Worm (Caenorhabditis elegans) whole organism, L2 larva: ENCODE results near the gene F31E8.5.

ENCODE experiments used
- C34F6.9 ChIP-seq: fragments of 150-350 bp; optimal IDR thresholded peaks from 2 replicates; lab custom pipeline; 2014; ENCODE audit warnings: missing biosample characterization, missing genetic modification characterization
- F13H6.1 ChIP-seq: sonication (generic microtip); optimal IDR thresholded peaks from 2 replicates; lab custom pipeline; 2016; ENCODE audit warnings: missing genetic modification characterization, missing compliant biosample characterization
- Y55F3AM.14 ChIP-seq: fragments of 200-800 bp; sonication (Bioruptor generic); optimal IDR thresholded peaks from 2 replicates; lab custom pipeline; 2018; ENCODE audit warnings: mild to moderate bottlenecking, missing genetic modification characterization, missing compliant biosample characterization
- ZK546.5 ChIP-seq: sonication (generic microtip); optimal IDR thresholded peaks from 2 replicates; lab custom pipeline; 2017; ENCODE audit warnings: missing biosample characterization, missing genetic modification characterization
- aly-2 ChIP-seq: fragments of 150-350 bp; optimal IDR thresholded peaks from 2 replicates; lab custom pipeline; 2014; ENCODE audit warnings: missing biosample characterization, missing genetic modification characterization
- ama-1 ChIP-seq: fragments of 150-350 bp; optimal IDR thresholded peaks from 2 replicates; lab custom pipeline; 2018; ENCODE audit warnings: inconsistent platforms
- blmp-1 ChIP-seq: sonication (generic microtip); optimal IDR thresholded peaks from 2 replicates; lab custom pipeline; 2017; ENCODE audit warnings: missing genetic modification characterization, mild to moderate bottlenecking, missing compliant biosample characterization, antibody characterized with exemption, moderate library complexity; ENCODE audit not compliant: insufficient read depth
- ceh-16 ChIP-seq: fragments of 150-350 bp; optimal IDR thresholded peaks from 2 replicates; lab custom pipeline; 2014; ENCODE audit warnings: missing biosample characterization, missing genetic modification characterization
- ceh-82 ChIP-seq: fragments of 150-350 bp; optimal IDR thresholded peaks from 2 replicates; lab custom pipeline; 2014; ENCODE audit warnings: missing biosample characterization, missing genetic modification characterization
- crh-2 ChIP-seq: sonication (generic microtip); optimal IDR thresholded peaks from 2 replicates; lab custom pipeline; 2017; ENCODE audit warnings: missing biosample characterization, missing genetic modification characterization
- dmd-4 ChIP-seq: sonication (generic microtip); optimal IDR thresholded peaks from 2 replicates; lab custom pipeline; 2017; ENCODE audit warnings: missing biosample characterization, missing genetic modification characterization
- egl-27 ChIP-seq: sonication (generic microtip); optimal IDR thresholded peaks from 3 replicates; lab custom pipeline; 2017; ENCODE audit warnings: missing biosample characterization, missing genetic modification reagents, missing genetic modification characterization
- elt-1 ChIP-seq: fragments of 150-350 bp; optimal IDR thresholded peaks from 2 replicates; lab custom pipeline; 2014; ENCODE audit warnings: missing biosample characterization, missing genetic modification characterization
- elt-3 ChIP-seq: sonication (generic microtip); optimal IDR thresholded peaks from 2 replicates; lab custom pipeline; 2017; ENCODE audit warnings: missing biosample characterization, missing genetic modification characterization
- fos-1 ChIP-seq: fragments of 150-350 bp; optimal IDR thresholded peaks from 2 replicates; lab custom pipeline; 2014; ENCODE audit warnings: missing biosample characterization, missing genetic modification characterization
- gmeb-1 ChIP-seq: fragments of 150-350 bp; optimal IDR thresholded peaks from 2 replicates; lab custom pipeline; 2014; ENCODE audit warnings: missing biosample characterization, missing genetic modification characterization
- lin-11 ChIP-seq: fragments of 150-350 bp; sonication (generic microtip); optimal IDR thresholded peaks from 2 replicates; lab custom pipeline; 2014; ENCODE audit warnings: missing biosample characterization, missing genetic modification characterization, inconsistent platforms, mixed read lengths
- lin-13 ChIP-seq: fragments of 150-350 bp; optimal IDR thresholded peaks from 2 replicates; lab custom pipeline; 2014; ENCODE audit warnings: missing biosample characterization, missing genetic modification reagents, missing genetic modification characterization
- lin-39 ChIP-seq: fragments of 150-350 bp; optimal IDR thresholded peaks from 2 replicates; lab custom pipeline; 2014; ENCODE audit warnings: missing biosample characterization, missing genetic modification reagents, missing genetic modification characterization
- lsy-2 ChIP-seq, 2 experiments: fragments of 150-350 bp in 1 of 2; sonication (generic microtip) in 1 of 2; optimal IDR thresholded peaks; 2 replicates each; lab custom pipeline; 2014 to 2017; ENCODE audit warnings: missing biosample characterization in 2 of 2, missing genetic modification characterization in 2 of 2
- mab-5 ChIP-seq: fragments of 150-350 bp; optimal IDR thresholded peaks from 2 replicates; lab custom pipeline; 2014; ENCODE audit warnings: missing biosample characterization, missing genetic modification characterization
- mbf-1 ChIP-seq: sonication (generic microtip); optimal IDR thresholded peaks from 2 replicates; lab custom pipeline; 2017; ENCODE audit warnings: missing biosample characterization, missing genetic modification characterization
- mdl-1 ChIP-seq, 2 experiments: fragments of 150-350 bp in 1 of 2; sonication (generic microtip) in 1 of 2; optimal IDR thresholded peaks; 2 replicates each; lab custom pipeline; 2017; ENCODE audit warnings: missing biosample characterization in 2 of 2, missing genetic modification characterization in 2 of 2
- nhr-10 ChIP-seq: sonication (generic microtip); optimal IDR thresholded peaks from 2 replicates; lab custom pipeline; 2017; ENCODE audit warnings: missing biosample characterization, missing genetic modification characterization
- nhr-11 ChIP-seq: fragments of 150-350 bp; optimal IDR thresholded peaks from 2 replicates; lab custom pipeline; 2014; ENCODE audit warnings: missing biosample characterization, missing genetic modification characterization
- nhr-129 ChIP-seq: fragments of 150-350 bp; optimal IDR thresholded peaks from 2 replicates; lab custom pipeline; 2014; ENCODE audit warnings: missing biosample characterization, missing genetic modification characterization
- nhr-21 ChIP-seq: fragments of 150-350 bp; optimal IDR thresholded peaks from 2 replicates; lab custom pipeline; 2014; ENCODE audit warnings: missing biosample characterization, missing genetic modification characterization
- nhr-23 ChIP-seq: fragments of 150-350 bp; optimal IDR thresholded peaks from 2 replicates; lab custom pipeline; 2014; ENCODE audit warnings: missing biosample characterization, missing genetic modification reagents, missing genetic modification characterization
- nhr-237 ChIP-seq: fragments of 150-350 bp; optimal IDR thresholded peaks from 2 replicates; lab custom pipeline; 2014; ENCODE audit warnings: missing biosample characterization, missing genetic modification characterization
- nhr-25 ChIP-seq: fragments of 150-350 bp; sonication (generic microtip); optimal IDR thresholded peaks from 3 replicates; lab custom pipeline; 2014; ENCODE audit warnings: missing biosample characterization, missing genetic modification characterization
- nhr-6 ChIP-seq: fragments of 150-350 bp; optimal IDR thresholded peaks from 2 replicates; lab custom pipeline; 2014; ENCODE audit warnings: missing biosample characterization, missing genetic modification characterization
- nhr-77 ChIP-seq: fragments of 150-350 bp; optimal IDR thresholded peaks from 2 replicates; lab custom pipeline; 2014; ENCODE audit warnings: missing biosample characterization, missing genetic modification characterization
- peb-1 ChIP-seq: fragments of 150-350 bp; optimal IDR thresholded peaks from 2 replicates; lab custom pipeline; 2014; ENCODE audit warnings: missing biosample characterization, missing genetic modification characterization
- sem-4 ChIP-seq: fragments of 150-350 bp; optimal IDR thresholded peaks from 2 replicates; lab custom pipeline; 2014; ENCODE audit warnings: missing biosample characterization, missing genetic modification reagents, missing genetic modification characterization
- sma-3 ChIP-seq: sonication (generic microtip); optimal IDR thresholded peaks from 2 replicates; lab custom pipeline; 2016; ENCODE audit warnings: missing genetic modification reagents, missing genetic modification characterization, missing compliant biosample characterization
- unc-39 ChIP-seq: fragments of 150-350 bp; optimal IDR thresholded peaks from 2 replicates; lab custom pipeline; 2014; ENCODE audit warnings: missing biosample characterization, missing genetic modification characterization
- unc-55 ChIP-seq: fragments of 150-350 bp; sonication (generic microtip); optimal IDR thresholded peaks from 3 replicates; lab custom pipeline; 2014; ENCODE audit warnings: missing biosample characterization, missing genetic modification reagents, missing genetic modification characterization
- unc-62 ChIP-seq: fragments of 150-350 bp; optimal IDR thresholded peaks from 2 replicates; lab custom pipeline; 2014; ENCODE audit warnings: missing biosample characterization, missing genetic modification reagents, missing genetic modification characterization
- zag-1 ChIP-seq: fragments of 150-350 bp; optimal IDR thresholded peaks from 2 replicates; lab custom pipeline; 2014; ENCODE audit warnings: missing biosample characterization, missing genetic modification characterization
- ztf-11 ChIP-seq: sonication (generic microtip); optimal IDR thresholded peaks from 2 replicates; lab custom pipeline; 2017; ENCODE audit warnings: missing biosample characterization, missing genetic modification characterization
- ztf-4 ChIP-seq: fragments of 150-350 bp; optimal IDR thresholded peaks from 2 replicates; lab custom pipeline; 2014; ENCODE audit warnings: missing biosample characterization, missing genetic modification characterization

Gene F31E8.5

ce11 chrII:6810663-6811062 is 3.6 kb upstream of the F31E8.5 start, which contains the start of gene snt-1:
Gene snt-1, plus strand, starts transcription at chrII:6810963.
- no peak for TF ChIP-seq nhr-11
- TF ChIP-seq lin-39 (tag; lab: Kevin White, UChicago) = no peak
- TF ChIP-seq zag-1 (tag; lab: Kevin White, UChicago) = no peak
- TF ChIP-seq dmd-4 = no peak
- no peak for TF ChIP-seq nhr-21
- TF ChIP-seq nhr-129 (tag; lab: Kevin White, UChicago) = no peak
- TF ChIP-seq aly-2 = no peak
- no peak for TF ChIP-seq fos-1
- TF ChIP-seq lin-11 (tag; lab: Kevin White, UChicago) = no peak
- no peak for TF ChIP-seq ceh-16 (tag; lab: Kevin White, UChicago)
- TF ChIP-seq nhr-23 (tag; lab: Kevin White, UChicago) = no peak
- TF ChIP-seq ceh-82 (tag; lab: Kevin White, UChicago) = no peak
- TF ChIP-seq lin-13 (GFP tag; lab: Kevin White, UChicago) = no peak
- TF ChIP-seq elt-1 (tag; lab: Kevin White, UChicago) = no peak
- no peak for TF ChIP-seq unc-39 (tag; lab: Kevin White, UChicago)

ce11 chrII:6808539-6808938 is 1.5 kb upstream of the F31E8.5 start:
- TF ChIP-seq lin-39 (tag; lab: Kevin White, UChicago) (no peak), ceh-82 (tag; lab: Kevin White, UChicago) (no peak), nhr-11 (no peak), nhr-6 (no peak), elt-1 (tag; lab: Kevin White, UChicago) (no peak), nhr-10 (tag; lab: Kevin White, UChicago) (no peak), ceh-16 (tag; lab: Kevin White, UChicago) (no peak), nhr-21 (no peak), crh-2 (tag; lab: Kevin White, UChicago) (no peak), sma-3 (no peak), mdl-1 (tag; optimal IDR thresholded peaks at IDR 0.05; lab: Kevin White, UChicago) (no peak), ZK546.5 (no peak), elt-3 (tag; lab: Kevin White, UChicago) (no peak), blmp-1 (no peak), sem-4 (tag; lab: Kevin White, UChicago) (no peak), mab-5 (tag; lab: Kevin White, UChicago) (no peak), Y55F3AM.14 (GFP tag; lab: Kevin White, UChicago) (no peak), ztf-11 (tag; lab: Kevin White, UChicago) (no peak), ztf-4 (tag; lab: Kevin White, UChicago) (no peak), peb-1 (tag; lab: Kevin White, UChicago) (no peak), F13H6.1 (tag; lab: Kevin White, UChicago) (peak; percentile 0), egl-27 (no peak), zag-1 (tag; lab: Kevin White, UChicago) (peak; percentile 55), mbf-1 (tag; lab: Kevin White, UChicago) (no peak), nhr-237 (tag; lab: Kevin White, UChicago) (no peak), gmeb-1 (tag; lab: Kevin White, UChicago) (no peak), lsy-2 (tag; optimal IDR thresholded peaks at IDR 0.05; lab: Kevin White, UChicago) (peak in 1 of 2 experiments; percentile 38), lin-11 (tag; lab: Kevin White, UChicago) (peak; percentile 46), nhr-25 (tag; lab: Kevin White, UChicago) (no peak), unc-55 (GFP tag; lab: Kevin White, UChicago) (peak; percentile 82), unc-39 (tag; lab: Kevin White, UChicago) (no peak), nhr-129 (tag; lab: Kevin White, UChicago) (peak; percentile 40), aly-2 (no peak), C34F6.9 (tag; lab: Kevin White, UChicago) (peak; percentile 76)
- TF ChIP-seq, all 48 proteins: peak for 7

ce11 chrII:6803024-6803423 is 4.0 kb downstream of the F31E8.5 start, which contains the start of gene tab-1:
Gene tab-1, plus strand, starts transcription at chrII:6803324.
- TF ChIP-seq nhr-237 (tag; lab: Kevin White, UChicago) (no peak), nhr-77 (tag; lab: Kevin White, UChicago) (no peak), egl-27 (no peak), F13H6.1 (tag; lab: Kevin White, UChicago) (no peak), unc-55 (GFP tag; lab: Kevin White, UChicago) (no peak), lsy-2 (tag; optimal IDR thresholded peaks at IDR 0.05; lab: Kevin White, UChicago) (no peak), unc-62 (no peak), zag-1 (tag; lab: Kevin White, UChicago) (no peak), nhr-25 (tag; lab: Kevin White, UChicago) (no peak), ama-1 (no peak), C34F6.9 (tag; lab: Kevin White, UChicago) (no peak), crh-2 (tag; lab: Kevin White, UChicago) (no peak), ceh-16 (tag; lab: Kevin White, UChicago) (no peak), aly-2 (no peak), blmp-1 (no peak), mbf-1 (tag; lab: Kevin White, UChicago) (no peak)
